Worm (Caenorhabditis elegans): ENCODE measurements around the gene Y69E1A.1.

Y69E1A.1 gene

DNA sequence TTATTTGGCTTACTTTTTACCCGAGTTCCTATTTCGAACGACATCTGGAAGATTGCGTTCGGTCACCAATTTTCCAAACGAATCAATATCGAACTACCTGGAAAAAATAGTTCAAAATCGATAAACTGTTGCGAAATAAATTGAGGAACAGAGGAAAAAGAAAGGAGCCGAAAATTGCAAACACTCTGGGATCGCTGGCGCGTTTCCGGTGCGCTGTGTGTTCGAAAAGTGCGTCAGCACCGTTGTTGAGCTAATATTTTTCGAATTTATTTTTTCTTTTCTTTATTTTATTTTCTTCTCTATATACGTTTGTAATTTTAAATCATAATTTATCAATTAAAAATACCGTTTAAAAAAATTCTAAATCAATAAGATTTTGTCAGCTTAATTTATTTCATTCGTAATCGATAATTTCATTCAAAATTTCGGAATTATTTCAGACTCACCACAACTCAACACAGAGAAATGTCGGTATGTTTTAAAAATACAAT, 15.6 kb downstream of the Y69E1A.1 start, which contains the start of the genes dnc-1 and lsm-7 (continued):
- TF ChIP-seq T07F8.4 (tag; optimal IDR thresholded peaks at IDR 0.05) (no peak), ztf-25 (GFP tag; IDR thresholded peaks at IDR 0.05) (no peak), rcor-1 (GFP tag; IDR thresholded peaks at IDR 0.05) (no peak), ceh-27 (GFP tag; optimal IDR thresholded peaks at IDR 0.05) (peak; percentile 3), snpc-1.3 (tag; optimal IDR thresholded peaks at IDR 0.05; ENCODE audit: insufficient read depth) (peak; percentile 23), Y53G8AR.9 (GFP tag; conservative IDR thresholded peaks at IDR 0.05) (peak; percentile 67), mcd-1 (GFP tag; IDR thresholded peaks at IDR 0.05) (peak; percentile 65), sdz-38 (tag; optimal IDR thresholded peaks at IDR 0.05) (no peak), attf-6 (GFP tag; IDR thresholded peaks at IDR 0.05) (no peak), F22D6.2 (tag; optimal IDR thresholded peaks at IDR 0.05) (no peak), egl-44 (GFP tag; IDR thresholded peaks at IDR 0.05) (0 out of 2 replicates have a peak, but pooled peaks have one; percentile 31), somi-1 (GFP tag; optimal IDR thresholded peaks at IDR 0.05) (peak; percentile 52), hsf-1 (GFP tag; IDR thresholded peaks at IDR 0.05) (no peak), bed-1 (GFP tag; IDR thresholded peaks at IDR 0.05) (no peak), ztf-22 (GFP tag; optimal IDR thresholded peaks at IDR 0.05) (no peak), F55B11.4 (tag; optimal IDR thresholded peaks at IDR 0.05; ENCODE audit: borderline replicate concordance, insufficient read depth) (no peak), bed-2 (GFP tag; IDR thresholded peaks at IDR 0.05) (no peak), C17E4.6 (GFP tag; IDR thresholded peaks at IDR 0.05) (no peak), athp-1 (tag; optimal IDR thresholded peaks at IDR 0.05) (peak; percentile 18), let-607 (tag; optimal IDR thresholded peaks at IDR 0.05) (peak; percentile 19 to 25), C06A6.2 (GFP tag; conservative IDR thresholded peaks at IDR 0.05) (peak; percentile 24; the same call in 1 of the 2 replicates), attf-3 (GFP tag; conservative IDR thresholded peaks at IDR 0.05) (no peak), ztf-18 (tag; optimal IDR thresholded peaks at IDR 0.05) (peak; percentile 94), nfya-1 (tag; optimal IDR thresholded peaks at IDR 0.05; ENCODE audit: borderline replicate concordance, insufficient read depth) (no peak), hrde-1 (tag; optimal IDR thresholded peaks at IDR 0.05; ENCODE audit: borderline replicate concordance) (no peak), tbx-9 (tag; optimal IDR thresholded peaks at IDR 0.05; ENCODE audit: borderline replicate concordance) (no peak), cebp-2 (GFP tag; IDR thresholded peaks at IDR 0.05) (no peak), ztf-3 (GFP tag; optimal IDR thresholded peaks at IDR 0.05) (no peak), ztf-28 (GFP tag; IDR thresholded peaks at IDR 0.05) (no peak), lin-26 (GFP tag; IDR thresholded peaks at IDR 0.05) (peak; percentile 59; the same call in 1 of the 2 replicates), lin-54 (GFP tag; optimal IDR thresholded peaks at IDR 0.05) (peak; percentile 77), ztf-6 (GFP tag; IDR thresholded peaks at IDR 0.05) (no peak), rpc-1 (optimal IDR thresholded peaks at IDR 0.05) (no peak), rpc-1 (tag; optimal IDR thresholded peaks at IDR 0.05) (no peak), Y95B8A.8 (GFP tag; IDR thresholded peaks at IDR 0.05) (no peak), lsl-1 (GFP tag; optimal IDR thresholded peaks at IDR 0.05) (peak; percentile 51), Y56A3A.18 (GFP tag; IDR thresholded peaks at IDR 0.05) (no peak), F39B2.1 (GFP tag; IDR thresholded peaks at IDR 0.05) (no peak), tbp1 (GFP tag; optimal IDR thresholded peaks at IDR 0.05) (peak; percentile 51), lin-35 (GFP tag; optimal IDR thresholded peaks at IDR 0.05) (peak in 1 of 3 experiments; percentile 69), nhr-27 (tag; optimal IDR thresholded peaks at IDR 0.05) (no peak), F57C9.4 (tag; optimal IDR thresholded peaks at IDR 0.05) (no peak), ama-1 (optimal IDR thresholded peaks at IDR 0.05) (no peak), ama-1 (GFP tag; optimal IDR thresholded peaks at IDR 0.05) (peak in 1 of 2 experiments; percentile 22), lir-1 (GFP tag; conservative IDR thresholded peaks at IDR 0.05) (no peak), nhr-80 (tag; optimal IDR thresholded peaks at IDR 0.05) (peak; percentile 67), sptf-2 (GFP tag; optimal IDR thresholded peaks at IDR 0.05) (no peak), repo-1 (tag; optimal IDR thresholded peaks at IDR 0.05) (no peak), attf-5 (GFP tag; optimal IDR thresholded peaks at IDR 0.05) (peak; percentile 96)

Data from whole organism, young adult.